Worm (Caenorhabditis elegans) whole organism, early embryonic: ENCODE measurements around the gene F25E5.9.

Source experiments
- aly-1 ChIP-seq: sonication (generic microtip); optimal IDR thresholded peaks from 2 replicates; lab custom pipeline; 2016; ENCODE audit warnings: missing genetic modification characterization, missing compliant biosample characterization
- ama-1 ChIP-seq: fragments of 150-350 bp; optimal IDR thresholded peaks from 2 replicates; lab custom pipeline; 2014
- ceh-13 ChIP-seq: fragments of 200-800 bp; sonication (Bioruptor generic); optimal IDR thresholded peaks from 2 replicates; lab custom pipeline; 2018; ENCODE audit warnings: mild to moderate bottlenecking, missing genetic modification characterization, missing compliant biosample characterization
- ets-7 ChIP-seq: sonication (generic microtip); optimal IDR thresholded peaks from 2 replicates; lab custom pipeline; 2016; ENCODE audit warnings: missing genotype, missing genetic modification characterization, missing compliant biosample characterization
- hnd-1 ChIP-seq: sonication (generic microtip); optimal IDR thresholded peaks from 2 replicates; lab custom pipeline; 2016; ENCODE audit warnings: missing genetic modification characterization, missing compliant biosample characterization
- scrt-1 ChIP-seq: fragments of 200-800 bp; sonication (Bioruptor generic); IDR thresholded peaks from 2 replicates; pipeline ENCODE4 v1.3.6; 2022; ENCODE audit warnings: missing genetic modification characterization, missing compliant biosample characterization
- sea-1 ChIP-seq: fragments of 200-800 bp; sonication (Bioruptor generic); conservative IDR thresholded peaks from 2 replicates; pipeline ENCODE4 v1.3.6; 2022; ENCODE audit warnings: missing genetic modification characterization, missing compliant biosample characterization

DNA sequence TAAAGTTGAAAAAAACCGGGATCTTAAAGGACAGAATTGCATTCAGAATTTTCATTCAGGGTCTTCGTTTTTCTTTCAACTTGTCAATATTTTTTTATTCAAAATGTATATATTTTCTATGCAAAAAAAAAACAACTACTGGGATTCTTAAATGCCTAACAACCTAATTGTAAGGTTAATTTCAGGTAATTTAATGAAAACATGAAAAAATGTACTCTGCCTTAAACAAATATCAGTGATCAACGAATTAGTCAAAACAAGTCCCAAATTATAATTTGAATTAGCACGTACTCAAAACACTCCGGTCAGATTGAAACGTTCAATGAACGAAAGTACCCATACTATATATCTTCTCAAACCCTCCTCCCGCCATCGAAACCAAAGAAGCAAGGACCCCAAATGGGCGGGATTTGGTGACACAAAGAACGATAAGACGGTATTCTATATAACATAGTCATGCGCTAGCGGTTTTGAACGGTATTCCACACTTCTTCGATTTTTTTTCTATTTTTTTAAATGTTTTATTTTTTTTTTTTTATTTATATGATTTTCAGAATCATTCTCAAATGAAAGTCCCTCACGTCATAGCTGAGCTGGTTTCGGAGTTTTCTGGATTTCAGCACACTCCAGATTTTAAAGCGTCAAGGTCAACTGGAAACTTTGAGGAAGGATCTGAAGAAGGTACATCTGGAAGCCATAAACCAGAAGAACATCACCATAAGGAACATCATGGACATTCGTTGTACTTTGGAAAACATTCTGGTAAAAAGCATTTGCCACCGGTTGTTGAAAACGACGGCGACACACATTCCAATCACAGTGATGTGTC is 2.1 kb downstream of the F25E5.9 start, which contains the start of the genes ddo-2 and F25E5.8:
- TF ChIP-seq ama-1 (lab: Kevin White, UChicago) (no peak), scrt-1 (GFP tag; lab: Robert Waterston, UW) (no peak), aly-1 (tag; lab: Kevin White, UChicago) (no peak), sea-1 (GFP tag; lab: Robert Waterston, UW) (no peak), hnd-1 (tag; lab: Kevin White, UChicago) (no peak), ceh-13 (GFP tag; lab: Kevin White, UChicago) (no peak), ets-7 (tag; lab: Kevin White, UChicago) (no peak)
